Fruit fly (Drosophila melanogaster) whole organism, prepupa: ENCODE results near the gene CG9257.

Source experiments
- CG10669 ChIP-seq: fragments of 200-800 bp; sonication (Bioruptor generic); optimal IDR thresholded peaks from 3 replicates; lab custom pipeline; 2018; ENCODE audit warnings: missing biosample characterization, mild to moderate bottlenecking, missing genetic modification characterization, moderate library complexity
- CG3032 ChIP-seq: fragments of 200-800 bp; optimal IDR thresholded peaks from 2 replicates; lab custom pipeline; 2019; ENCODE audit warnings: missing biosample characterization, mild to moderate bottlenecking, missing genetic modification characterization, moderate library complexity
- CG31627 ChIP-seq: fragments of 200-800 bp; sonication (Bioruptor generic); optimal IDR thresholded peaks from 3 replicates; lab custom pipeline; 2016; ENCODE audit warnings: missing biosample characterization, missing genetic modification characterization
- CG8119 ChIP-seq: fragments of 200-800 bp; sonication (Bioruptor generic); IDR thresholded peaks from 3 replicates; pipeline ENCODE4 v1.3.6; 2022; ENCODE audit warnings: missing biosample characterization, missing genetic modification characterization
- Eip78C ChIP-seq: fragments of 200-800 bp; sonication (Bioruptor generic); peaks from one replicate; lab custom pipeline; 2016; ENCODE audit warnings: missing biosample characterization, missing genetic modification characterization
- Gug ChIP-seq: fragments of 200-800 bp; sonication (Bioruptor generic); IDR thresholded peaks from 2 replicates; pipeline ENCODE4 v1.3.6; 2022; ENCODE audit warnings: missing biosample characterization, missing genetic modification characterization
- Smox ChIP-seq: fragments of 200-800 bp; sonication (Bioruptor generic); optimal IDR thresholded peaks from 3 replicates; lab custom pipeline; 2016; ENCODE audit warnings: missing biosample characterization, missing genetic modification characterization
- acj6 ChIP-seq: fragments of 200-800 bp; sonication (Bioruptor generic); optimal IDR thresholded peaks from 3 replicates; lab custom pipeline; 2016; ENCODE audit warnings: missing biosample characterization, missing genetic modification characterization
- dac ChIP-seq: fragments of 200-800 bp; sonication (Bioruptor generic); optimal IDR thresholded peaks from 2 replicates; lab custom pipeline; 2017; ENCODE audit warnings: missing biosample characterization, mild to moderate bottlenecking, missing genetic modification characterization
- fkh ChIP-seq: fragments of 200-800 bp; sonication (Bioruptor generic); optimal IDR thresholded peaks from 3 replicates; lab custom pipeline; 2017; ENCODE audit warnings: missing biosample characterization, mild to moderate bottlenecking, missing genetic modification characterization, moderate library complexity
- svp ChIP-seq: fragments of 200-800 bp; sonication (Bioruptor generic); peaks from one replicate; lab custom pipeline; 2016; ENCODE audit warnings: missing biosample characterization, missing genetic modification characterization
- topi ChIP-seq: fragments of 200-800 bp; sonication (Bioruptor generic); optimal IDR thresholded peaks from 3 replicates; lab custom pipeline; 2016; ENCODE audit warnings: missing biosample characterization, missing genetic modification characterization

- TF ChIP-seq CG10669 (GFP tag; lab: Kevin White, UChicago): no peak
- TF ChIP-seq CG31627 (GFP tag; lab: Kevin White, UChicago): peak; percentile 59
- no peak for TF ChIP-seq Smox (GFP tag; lab: Kevin White, UChicago)
- no peak for TF ChIP-seq topi (GFP tag; lab: Kevin White, UChicago)
- TF ChIP-seq fkh (GFP tag; lab: Kevin White, UChicago): no peak
- TF ChIP-seq Gug (GFP tag; lab: Robert Waterston, UW): no peak
- peak; percentile 42 for TF ChIP-seq CG3032 (tag; lab: Kevin White, UChicago)
- no peak for TF ChIP-seq dac (GFP tag; lab: Kevin White, UChicago)
- TF ChIP-seq svp (GFP tag; lab: Kevin White, UChicago): no peak
- peak; percentile 62 for TF ChIP-seq Eip78C (GFP tag; lab: Kevin White, UChicago)
- no peak for TF ChIP-seq acj6 (GFP tag; lab: Kevin White, UChicago)
- no peak for TF ChIP-seq CG8119 (GFP tag; lab: Robert Waterston, UW)
Observed at dm6 chr2L:21142972-21143385, 40.4 kb downstream of the CG9257 start, which contains the start of gene pths.
